Fruit fly (Drosophila melanogaster): Measurements from ENCODE around the gene AIF.

DNA sequence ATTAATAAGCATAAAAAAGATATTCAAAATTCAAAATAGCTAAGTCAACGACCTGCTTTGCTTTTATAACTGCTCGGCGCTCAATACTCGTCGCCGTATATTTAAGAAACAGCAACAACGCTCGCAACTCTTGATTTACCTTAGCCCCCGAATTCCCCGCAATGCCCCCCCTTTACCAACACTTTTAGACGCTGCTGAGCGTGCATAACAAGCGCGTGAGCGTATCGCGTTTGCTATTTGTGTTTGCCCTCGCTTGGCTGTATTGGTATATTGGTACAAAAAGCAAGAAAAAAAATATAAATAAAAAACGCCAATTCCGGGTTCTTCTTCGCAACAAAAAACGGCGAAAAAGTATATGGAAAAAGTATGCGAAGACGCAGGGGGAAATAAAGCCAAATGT is 14.3 kb downstream of the AIF start:
- TF ChIP-seq ttk (optimal IDR thresholded peaks at IDR 0.05) (no peak), h (optimal IDR thresholded peaks at IDR 0.05) (no peak), psq (optimal IDR thresholded peaks at IDR 0.05) (no peak), insv (optimal IDR thresholded peaks at IDR 0.05) (no peak)

Data from Kc167 (cell line).